Fruit fly (Drosophila melanogaster) whole organism, embryonic: ENCODE measurements around the gene CG42820.

Experiments
- Adf1 ChIP-seq: fragments of 200-800 bp; sonication (Bioruptor generic); IDR thresholded peaks from 2 replicates; pipeline ENCODE4 v1.3.6; 2022; ENCODE audit warnings: missing biosample characterization, missing genetic modification characterization
- Asciz ChIP-seq: fragments of 200-800 bp; sonication (Bioruptor generic); optimal IDR thresholded peaks from 2 replicates; lab custom pipeline; 2017; ENCODE audit warnings: missing biosample characterization, mild to moderate bottlenecking, missing genetic modification characterization, missing genetic modification reagents
- BtbVII ChIP-seq: fragments of 200-800 bp; sonication (Bioruptor generic); optimal IDR thresholded peaks from 3 replicates; lab custom pipeline; 2017; ENCODE audit warnings: missing biosample characterization, mild to moderate bottlenecking, missing genetic modification characterization
- CG10654 ChIP-seq: fragments of 200-800 bp; sonication (Bioruptor generic); optimal IDR thresholded peaks from 2 replicates; lab custom pipeline; 2016; ENCODE audit warnings: missing biosample characterization, missing genetic modification characterization
- CG10959 ChIP-seq: fragments of 200-800 bp; sonication (Bioruptor generic); IDR thresholded peaks from 2 replicates; pipeline ENCODE4 v1.3.6; 2022; ENCODE audit warnings: missing biosample characterization, missing genetic modification characterization
- CG11696 ChIP-seq: fragments of 200-800 bp; sonication (Bioruptor generic); IDR thresholded peaks from 2 replicates; pipeline ENCODE4 v1.3.6; 2022; ENCODE audit warnings: missing biosample characterization, missing genetic modification characterization
- CG1233 ChIP-seq: fragments of 200-800 bp; sonication (Bioruptor generic); optimal IDR thresholded peaks from 4 replicates; lab custom pipeline; 2018; ENCODE audit warnings: missing biosample characterization, mild to moderate bottlenecking, missing genetic modification characterization
- CG13894 ChIP-seq: fragments of 200-800 bp; sonication (Bioruptor generic); optimal IDR thresholded peaks from 3 replicates; lab custom pipeline; 2018; ENCODE audit warnings: missing biosample characterization, mild to moderate bottlenecking, missing genetic modification characterization, moderate library complexity
- CG14441 ChIP-seq: fragments of 200-800 bp; sonication (Bioruptor generic); IDR thresholded peaks from 2 replicates; pipeline ENCODE4 v1.3.6; 2022; ENCODE audit warnings: missing biosample characterization, missing genetic modification characterization
- CG14860 ChIP-seq: fragments of 200-800 bp; sonication (Bioruptor generic); IDR thresholded peaks from 3 replicates; pipeline ENCODE4 v1.3.6; 2022; ENCODE audit warnings: missing biosample characterization, missing genetic modification characterization; ENCODE audit not compliant: partially characterized antibody
- CG15696 ChIP-seq: fragments of 200-800 bp; sonication (Bioruptor generic); optimal IDR thresholded peaks from 2 replicates; lab custom pipeline; 2019; ENCODE audit warnings: missing biosample characterization, mild to moderate bottlenecking, missing genetic modification characterization, moderate library complexity
- CG17385 ChIP-seq: fragments of 200-800 bp; sonication (Bioruptor generic); optimal IDR thresholded peaks from 3 replicates; lab custom pipeline; 2018; ENCODE audit warnings: missing biosample characterization, mild to moderate bottlenecking, missing genetic modification characterization
- CG18476 ChIP-seq: fragments of 200-800 bp; sonication (Bioruptor generic); optimal IDR thresholded peaks from 2 replicates; lab custom pipeline; 2016; ENCODE audit warnings: missing biosample characterization, mild to moderate bottlenecking, missing genetic modification characterization
- CG2712 ChIP-seq: fragments of 200-800 bp; optimal IDR thresholded peaks from 3 replicates; lab custom pipeline; 2019; ENCODE audit warnings: missing biosample characterization, mild to moderate bottlenecking, missing genetic modification characterization, moderate library complexity
- CG4282 ChIP-seq: fragments of 200-800 bp; sonication (Bioruptor generic); optimal IDR thresholded peaks from 2 replicates; lab custom pipeline; 2016; ENCODE audit warnings: missing biosample characterization, missing genetic modification characterization
- CG4854 ChIP-seq: fragments of 200-800 bp; sonication (Bioruptor generic); optimal IDR thresholded peaks from 2 replicates; lab custom pipeline; 2016; ENCODE audit warnings: missing biosample characterization, missing genetic modification characterization, inconsistent platforms
- CG6254 ChIP-seq: fragments of 200-800 bp; sonication (Bioruptor generic); optimal IDR thresholded peaks from 3 replicates; lab custom pipeline; 2017; ENCODE audit warnings: mild to moderate bottlenecking, missing biosample characterization, missing genetic modification reagents, missing genetic modification characterization
- CG6813 ChIP-seq: fragments of 200-800 bp; sonication (Bioruptor generic); optimal IDR thresholded peaks from 2 replicates; lab custom pipeline; 2017; ENCODE audit warnings: missing biosample characterization, missing genetic modification characterization, mild to moderate bottlenecking, moderate library complexity, missing genetic modification reagents
- CG7839 ChIP-seq: fragments of 200-800 bp; sonication (Bioruptor generic); optimal IDR thresholded peaks from 3 replicates; lab custom pipeline; 2018; ENCODE audit warnings: missing biosample characterization, mild to moderate bottlenecking, missing genetic modification characterization, moderate library complexity
- CG9817 ChIP-seq: fragments of 200-800 bp; sonication (Bioruptor generic); optimal IDR thresholded peaks from 2 replicates; lab custom pipeline; 2018; ENCODE audit warnings: missing biosample characterization, mild to moderate bottlenecking, missing genetic modification characterization, moderate library complexity
- Camta ChIP-seq: fragments of 200-800 bp; sonication (Bioruptor generic); optimal IDR thresholded peaks from 2 replicates; lab custom pipeline; 2016; ENCODE audit warnings: missing biosample characterization, missing genetic modification characterization
- CoRest ChIP-seq: fragments of 200-800 bp; sonication (Bioruptor generic); optimal IDR thresholded peaks from 3 replicates; lab custom pipeline; 2018; ENCODE audit warnings: missing biosample characterization, mild to moderate bottlenecking, missing genetic modification characterization, moderate library complexity
- E2f1 ChIP-seq: fragments of 200-800 bp; sonication (Bioruptor generic); IDR thresholded peaks from 2 replicates; pipeline ENCODE4 v1.3.6; 2022; ENCODE audit warnings: missing biosample characterization, missing genetic modification characterization
- Gug ChIP-seq: fragments of 200-800 bp; sonication (Bioruptor generic); IDR thresholded peaks from 4 replicates; pipeline ENCODE4 v1.3.6; 2022; ENCODE audit warnings: missing biosample characterization, missing genetic modification characterization
- Lpt ChIP-seq: fragments of >200 bp; optimal IDR thresholded peaks from 2 replicates; lab custom pipeline; 2018; ENCODE audit warnings: missing biosample characterization, missing genetic modification characterization
- Mrtf ChIP-seq: fragments of 200-800 bp; sonication (Bioruptor generic); IDR thresholded peaks from 3 replicates; pipeline ENCODE4 v1.3.6; 2022; ENCODE audit warnings: missing biosample characterization, missing genetic modification characterization
- Neu2 ChIP-seq: fragments of 200-800 bp; sonication (Bioruptor generic); optimal IDR thresholded peaks from 3 replicates; lab custom pipeline; 2016; ENCODE audit warnings: missing biosample characterization, missing genetic modification characterization, borderline replicate concordance
- Nf-YB ChIP-seq: fragments of 200-800 bp; sonication (Bioruptor generic); optimal IDR thresholded peaks from 3 replicates; lab custom pipeline; 2019; ENCODE audit warnings: missing biosample characterization, mild to moderate bottlenecking, missing genetic modification characterization, moderate library complexity
- Oaz ChIP-seq: fragments of 200-800 bp; sonication (Bioruptor generic); IDR thresholded peaks from 2 replicates; pipeline ENCODE4 v1.3.6; 2022; ENCODE audit warnings: missing biosample characterization, missing genetic modification characterization
- Ptx1 ChIP-seq: fragments of 200-800 bp; sonication (Bioruptor generic); IDR thresholded peaks from 2 replicates; pipeline ENCODE4 v1.3.6; 2022; ENCODE audit warnings: missing biosample characterization, missing genetic modification characterization
- Scr ChIP-seq: fragments of 200-800 bp; sonication (Bioruptor generic); IDR thresholded peaks from 2 replicates; pipeline ENCODE4 v1.3.6; 2022; ENCODE audit warnings: missing biosample characterization, missing genetic modification characterization; ENCODE audit not compliant: partially characterized antibody
- Stat92E ChIP-seq, 3 experiments: fragments of >200 bp in 2 of 3; fragments of 200-800 bp in 1 of 3; sonication (Bioruptor generic) in 1 of 3; optimal IDR thresholded peaks; 2 replicates each; lab custom pipeline; 2017 to 2019; ENCODE audit warnings: missing biosample characterization in 3 of 3, missing genetic modification characterization in 3 of 3, mild to moderate bottlenecking in 1 of 3, moderate library complexity in 1 of 3
- Taf1 ChIP-seq: fragments of 200-800 bp; sonication (Bioruptor generic); IDR thresholded peaks from 2 replicates; pipeline ENCODE4 v1.3.6; 2022; ENCODE audit warnings: missing biosample characterization, missing genetic modification characterization
- bigmax ChIP-seq: fragments of 200-800 bp; sonication (Bioruptor generic); optimal IDR thresholded peaks from 2 replicates; lab custom pipeline; 2018; ENCODE audit warnings: missing biosample characterization, mild to moderate bottlenecking, missing genetic modification characterization
- cg ChIP-seq: fragments of 200-800 bp; sonication (Bioruptor generic); optimal IDR thresholded peaks from 3 replicates; lab custom pipeline; 2019; ENCODE audit warnings: missing biosample characterization, mild to moderate bottlenecking, missing genetic modification characterization, moderate library complexity
- chif ChIP-seq, 2 experiments: fragments of 200-800 bp; sonication (Bioruptor generic); optimal IDR thresholded peaks; 3 replicates each; lab custom pipeline; 2016; ENCODE audit warnings: missing biosample characterization in 2 of 2, missing genetic modification characterization in 2 of 2
- dan ChIP-seq: fragments of 200-800 bp; sonication (Bioruptor generic); IDR thresholded peaks from 2 replicates; pipeline ENCODE4 v1.3.6; 2022; ENCODE audit warnings: missing biosample characterization, missing genetic modification characterization
- dysf ChIP-seq: fragments of 200-800 bp; sonication (Bioruptor generic); IDR thresholded peaks from 3 replicates; pipeline ENCODE4 v1.3.6; 2022; ENCODE audit warnings: missing biosample characterization, missing genetic modification characterization
- esg ChIP-seq: fragments of 200-800 bp; sonication (Bioruptor generic); conservative IDR thresholded peaks from 2 replicates; pipeline ENCODE4 v1.3.6; 2022; ENCODE audit warnings: missing biosample characterization, missing genetic modification characterization
- eyg ChIP-seq: fragments of 200-800 bp; sonication (Bioruptor generic); optimal IDR thresholded peaks from 3 replicates; lab custom pipeline; 2016; ENCODE audit warnings: missing biosample characterization, missing genetic modification characterization
- grau ChIP-seq: fragments of 200-800 bp; optimal IDR thresholded peaks from 3 replicates; lab custom pipeline; 2019; ENCODE audit warnings: missing biosample characterization, mild to moderate bottlenecking, missing genetic modification characterization, moderate library complexity
- jumu ChIP-seq: fragments of 200-800 bp; sonication (Bioruptor generic); optimal IDR thresholded peaks from 3 replicates; lab custom pipeline; 2016; ENCODE audit warnings: missing biosample characterization, missing genetic modification characterization
- mirr ChIP-seq: fragments of 200-800 bp; sonication (Bioruptor generic); optimal IDR thresholded peaks from 3 replicates; lab custom pipeline; 2018; ENCODE audit warnings: missing biosample characterization, mild to moderate bottlenecking, missing genetic modification characterization
- nerfin-1 ChIP-seq: fragments of 200-800 bp; sonication (Bioruptor generic); optimal IDR thresholded peaks from 3 replicates; lab custom pipeline; 2019; ENCODE audit warnings: missing biosample characterization, mild to moderate bottlenecking, missing genetic modification characterization, moderate library complexity
- repo ChIP-seq: fragments of 200-800 bp; sonication (Bioruptor generic); optimal IDR thresholded peaks from 2 replicates; lab custom pipeline; 2016; ENCODE audit warnings: missing biosample characterization, missing genetic modification characterization
- toy ChIP-seq: fragments of 200-800 bp; sonication (Bioruptor generic); IDR thresholded peaks from 2 replicates; pipeline ENCODE4 v1.3.6; 2022; ENCODE audit warnings: missing biosample characterization, missing genetic modification characterization
- vfl ChIP-seq: fragments of 200-800 bp; sonication (Bioruptor generic); optimal IDR thresholded peaks from 2 replicates; lab custom pipeline; 2016; ENCODE audit warnings: missing biosample characterization, missing genetic modification characterization
- wdn ChIP-seq: fragments of 200-800 bp; sonication (Bioruptor generic); IDR thresholded peaks from 2 replicates; pipeline ENCODE4 v1.3.6; 2022; ENCODE audit warnings: missing biosample characterization, missing genetic modification characterization
- zen ChIP-seq: fragments of 200-800 bp; sonication (Bioruptor generic); optimal IDR thresholded peaks from 3 replicates; lab custom pipeline; 2018; ENCODE audit warnings: missing biosample characterization, mild to moderate bottlenecking, missing genetic modification characterization, moderate library complexity
- zf30C ChIP-seq: fragments of 200-800 bp; sonication (Bioruptor generic); optimal IDR thresholded peaks from 3 replicates; lab custom pipeline; 2018; ENCODE audit warnings: missing biosample characterization, mild to moderate bottlenecking, missing genetic modification characterization

CG42820 gene

DNA sequence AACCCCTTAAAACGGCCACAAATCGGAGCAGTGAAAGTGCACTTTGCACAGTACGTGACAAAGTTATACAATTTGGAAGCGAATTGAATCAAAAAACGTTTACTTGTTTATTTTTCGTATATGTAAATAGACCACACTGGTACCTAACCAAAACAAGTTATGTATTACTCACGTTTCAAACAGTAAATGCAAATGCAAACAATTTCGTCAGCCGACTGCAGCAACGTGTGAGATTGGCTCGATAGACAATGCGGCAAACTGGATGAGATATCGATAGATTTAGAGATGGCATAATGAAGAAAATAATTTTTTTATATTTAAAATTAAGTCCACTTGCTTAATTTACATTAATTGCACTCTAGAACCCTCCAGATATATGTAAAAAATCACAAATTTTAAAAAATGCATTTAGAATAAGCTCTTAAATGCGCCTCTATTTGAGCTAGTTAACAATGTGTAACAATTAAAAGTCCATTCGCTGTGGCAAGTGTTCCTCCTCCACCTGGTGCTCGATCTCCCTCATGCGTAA, 10.6 kb downstream of the CG42820 start, which contains the start of gene AlaRS (continued):
- no peak for TF ChIP-seq CG10959 (GFP tag; lab: Robert Waterston, UW)
- peak; percentile 25 for TF ChIP-seq zen (tag; lab: Kevin White, UChicago)
- no peak for TF ChIP-seq Gug (GFP tag; lab: Robert Waterston, UW)
- no peak for TF ChIP-seq Neu2 (GFP tag; lab: Kevin White, UChicago)
- TF ChIP-seq CG6254 (GFP tag; lab: Kevin White, UChicago) = peak; percentile 40
- TF ChIP-seq Ptx1 = 0 out of 2 replicates have a peak, but pooled peaks have one; percentile 7
- TF ChIP-seq mirr = no peak
- TF ChIP-seq toy = no peak
- TF ChIP-seq Stat92E (GFP tag; optimal IDR thresholded peaks at IDR 0.05; lab: Kevin White, UChicago) = no peak
- TF ChIP-seq dan (GFP tag; lab: Robert Waterston, UW) = no peak
- no peak for TF ChIP-seq E2f1
- no peak for TF ChIP-seq jumu (GFP tag; lab: Kevin White, UChicago)
- no peak for TF ChIP-seq eyg
- peak; percentile 66 for TF ChIP-seq grau (tag; lab: Kevin White, UChicago)
- no peak for TF ChIP-seq CG14441
- peak; percentile 11 for TF ChIP-seq vfl (GFP tag; lab: Kevin White, UChicago)
- no peak for TF ChIP-seq Mrtf (GFP tag; lab: Robert Waterston, UW)
- TF ChIP-seq Lpt (GFP tag; lab: Kevin White, UChicago) = no peak
- no peak for TF ChIP-seq cg (GFP tag; lab: Kevin White, UChicago)
- TF ChIP-seq Nf-YB = peak; percentile 1
- peak; percentile 42 for TF ChIP-seq CoRest (tag; lab: Kevin White, UChicago)
- no peak for TF ChIP-seq wdn (GFP tag; lab: Robert Waterston, UW)
- peak; percentile 15 for TF ChIP-seq CG4854 (GFP tag; lab: Kevin White, UChicago)
- TF ChIP-seq CG7839 (tag; lab: Kevin White, UChicago) = peak; percentile 46
- no peak for TF ChIP-seq zf30C (GFP tag; lab: Kevin White, UChicago)
- no peak for TF ChIP-seq Camta (GFP tag; lab: Kevin White, UChicago)
- no peak for TF ChIP-seq CG15696 (tag; lab: Kevin White, UChicago)
- TF ChIP-seq CG9817 (tag; lab: Kevin White, UChicago) = no peak
- TF ChIP-seq CG18476 (GFP tag; lab: Kevin White, UChicago) = peak; percentile 12

DNA sequence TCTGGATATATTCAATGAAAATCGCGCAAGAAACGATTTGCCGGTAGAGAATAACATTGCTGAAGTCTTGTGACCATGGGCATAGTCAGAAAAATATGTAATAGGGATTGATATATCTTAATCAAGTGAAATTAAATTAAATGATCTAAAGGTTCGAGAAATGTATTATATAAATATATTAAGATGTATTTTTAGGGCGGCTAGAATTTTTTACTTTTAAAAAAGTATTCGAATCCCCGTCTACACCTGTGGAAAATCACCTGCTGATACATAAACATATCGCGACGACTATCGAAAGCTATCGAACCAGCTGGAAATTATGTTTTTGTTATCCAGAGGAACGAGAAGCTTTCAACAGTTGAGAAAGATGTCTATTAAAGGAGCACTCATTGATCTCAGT, 15.5 kb downstream of the CG42820 start, which contains the start of the genes CG13390 and CG17294:
Gene CG13390 (minus strand): TSS at position 81 of the 400 bp plus-strand sequence.
Gene CG17294 (plus strand): TSS at position 319 of the 400 bp plus-strand sequence.
- TF ChIP-seq CG10654 (GFP tag; lab: Kevin White, UChicago) = peak; percentile 99
- peak; percentile 98 for TF ChIP-seq CG11696 (GFP tag; lab: Robert Waterston, UW)
- 0 out of 3 replicates have a peak, but pooled peaks have one; percentile 44 for TF ChIP-seq CG14860 (GFP tag; lab: Robert Waterston, UW)
- peak; percentile 99 for TF ChIP-seq Oaz
- TF ChIP-seq BtbVII (GFP tag; lab: Kevin White, UChicago) = peak; percentile 100
- peak; percentile 99 for TF ChIP-seq CG1233 (GFP tag; lab: Kevin White, UChicago)
- peak; percentile 86 for TF ChIP-seq repo (GFP tag; lab: Kevin White, UChicago)
- peak; percentile 87 to 95 for TF ChIP-seq chif (GFP tag; optimal IDR thresholded peaks at IDR 0.05; lab: Kevin White, UChicago)
- TF ChIP-seq Adf1 (GFP tag; lab: Robert Waterston, UW) = peak; percentile 93
- TF ChIP-seq Scr (GFP tag; lab: Robert Waterston, UW) = peak; percentile 79
- peak; percentile 100 for TF ChIP-seq CG2712
- TF ChIP-seq CG17385 (GFP tag; lab: Kevin White, UChicago) = peak; percentile 99
- peak; percentile 99 for TF ChIP-seq Taf1
- TF ChIP-seq bigmax (GFP tag; lab: Kevin White, UChicago) = peak; percentile 83
- peak; percentile 99 for TF ChIP-seq Asciz (GFP tag; lab: Kevin White, UChicago)
- TF ChIP-seq CG6813 (GFP tag; lab: Kevin White, UChicago) = peak; percentile 99
- peak; percentile 99 for TF ChIP-seq nerfin-1 (tag; lab: Kevin White, UChicago)
- peak; percentile 100 for TF ChIP-seq dysf (GFP tag; lab: Robert Waterston, UW)
- TF ChIP-seq esg (GFP tag; lab: Robert Waterston, UW) = peak; percentile 100
- TF ChIP-seq CG4282 (GFP tag; lab: Kevin White, UChicago) = peak; percentile 81
- peak; percentile 100 for TF ChIP-seq CG13894
- TF ChIP-seq CG6254 (GFP tag; lab: Kevin White, UChicago) = peak; percentile 97
